Worm (Caenorhabditis elegans) whole organism, young adult: ENCODE data around the gene F35E8.13.
A peak's percentile ranks its signal among the peaks of the same experiment; 100 is the strongest.
"Not testable (repeated sequence)": the region's sequence is repeated elsewhere in the genome, so short reads cannot be mapped to it uniquely, and the experiment has no call there.

Experiments used
- B0035.1 ChIP-seq: sonication (generic microtip); optimal IDR thresholded peaks from 2 replicates; lab custom pipeline; 2016; ENCODE audit warnings: missing genetic modification characterization, mild to moderate bottlenecking, missing compliant biosample characterization, missing genotype, missing genetic modification reagents
- B0336.3 ChIP-seq: fragments of 200-800 bp; sonication (Bioruptor generic); IDR thresholded peaks from 2 replicates; pipeline ENCODE4 v1.3.6; 2022; ENCODE audit warnings: missing genetic modification characterization, missing compliant biosample characterization
- F10E7.11 ChIP-seq: sonication (generic microtip); optimal IDR thresholded peaks from 2 replicates; lab custom pipeline; 2017; ENCODE audit warnings: mild to moderate bottlenecking, missing genetic modification characterization, moderate library complexity, missing compliant biosample characterization
- F23B12.7 ChIP-seq: sonication (generic microtip); optimal IDR thresholded peaks from 2 replicates; lab custom pipeline; 2017; ENCODE audit warnings: missing genetic modification characterization, mild to moderate bottlenecking, missing compliant biosample characterization, antibody characterized with exemption, moderate library complexity; ENCODE audit not compliant: insufficient read depth
- F37B4.10 ChIP-seq: fragments of 200-800 bp; sonication (Bioruptor generic); IDR thresholded peaks from 2 replicates; pipeline ENCODE4 v1.3.6; 2022; ENCODE audit warnings: missing genetic modification characterization, missing compliant biosample characterization
- F52B5.7 ChIP-seq: sonication (generic microtip); optimal IDR thresholded peaks from 2 replicates; lab custom pipeline; 2016; ENCODE audit warnings: mild to moderate bottlenecking, missing genetic modification characterization, missing compliant biosample characterization
- F55B11.4 ChIP-seq: sonication (generic microtip); optimal IDR thresholded peaks from 2 replicates; lab custom pipeline; 2016; ENCODE audit warnings: missing compliant biosample characterization, missing genetic modification characterization, borderline replicate concordance; ENCODE audit not compliant: insufficient read depth
- K11D2.4 ChIP-seq: fragments of 200-800 bp; sonication (Bioruptor generic); IDR thresholded peaks from 2 replicates; pipeline ENCODE4 v1.3.6; 2022; ENCODE audit warnings: missing genetic modification reagents, missing genetic modification characterization, missing compliant biosample characterization
- T07F8.4 ChIP-seq: sonication (generic microtip); optimal IDR thresholded peaks from 2 replicates; lab custom pipeline; 2016; ENCODE audit warnings: mild to moderate bottlenecking, missing genetic modification characterization, moderate library complexity, missing compliant biosample characterization
- Y67H2A.10 ChIP-seq: fragments of 200-800 bp; sonication (Bioruptor generic); conservative IDR thresholded peaks from 2 replicates; pipeline ENCODE4 v1.3.6; 2022; ENCODE audit warnings: missing genetic modification reagents, missing genetic modification characterization, missing compliant biosample characterization
- akir-1 ChIP-seq: fragments of 200-800 bp; sonication (Bioruptor generic); optimal IDR thresholded peaks from 2 replicates; lab custom pipeline; 2018; ENCODE audit warnings: mild to moderate bottlenecking, missing genetic modification characterization, moderate library complexity, missing compliant biosample characterization
- cebp-1 ChIP-seq, 2 experiments: fragments of 200-800 bp in 1 of 2; sonication (Bioruptor generic) in 1 of 2; sonication (generic microtip) in 1 of 2; IDR thresholded peaks in 1 of 2; optimal IDR thresholded peaks in 1 of 2; 2 replicates each; pipeline versions ENCODE4 v1.3.6 to Lab custom; 2017 to 2022; ENCODE audit warnings: missing compliant biosample characterization in 2 of 2, missing genetic modification characterization in 2 of 2, mild to moderate bottlenecking in 1 of 2, missing genetic modification reagents in 1 of 2, moderate library complexity in 1 of 2
- cebp-2 ChIP-seq: fragments of 200-800 bp; sonication (Bioruptor generic); IDR thresholded peaks from 2 replicates; pipeline ENCODE4 v1.3.6; 2022; ENCODE audit warnings: missing genetic modification characterization, missing compliant biosample characterization
- ceh-40 ChIP-seq: fragments of 200-800 bp; sonication (Bioruptor generic); IDR thresholded peaks from 2 replicates; pipeline ENCODE4 v1.3.6; 2022; ENCODE audit warnings: missing genetic modification characterization, missing compliant biosample characterization
- ceh-58 ChIP-seq: fragments of 200-800 bp; sonication (Bioruptor generic); IDR thresholded peaks from 2 replicates; pipeline ENCODE4 v1.3.6; 2022; ENCODE audit warnings: missing genetic modification characterization, missing compliant biosample characterization
- dox-1 ChIP-seq: fragments of 200-800 bp; sonication (Bioruptor generic); IDR thresholded peaks from 2 replicates; pipeline ENCODE4 v1.3.6; 2022; ENCODE audit warnings: missing genetic modification reagents, missing genetic modification characterization, missing compliant biosample characterization
- egl-18 ChIP-seq: fragments of 200-800 bp; sonication (Bioruptor generic); IDR thresholded peaks from 2 replicates; pipeline ENCODE4 v1.3.6; 2022; ENCODE audit warnings: missing genetic modification reagents, missing genetic modification characterization, missing compliant biosample characterization
- egl-44 ChIP-seq: fragments of 200-800 bp; sonication (Bioruptor generic); IDR thresholded peaks from 2 replicates; pipeline ENCODE4 v1.3.6; 2022; ENCODE audit warnings: missing genetic modification reagents, missing genetic modification characterization, missing compliant biosample characterization
- fkh-3 ChIP-seq: sonication (generic microtip); optimal IDR thresholded peaks from 2 replicates; lab custom pipeline; 2016; ENCODE audit warnings: mild to moderate bottlenecking, missing genetic modification characterization, missing compliant biosample characterization
- hmg-1.2 ChIP-seq: fragments of 200-800 bp; sonication (Bioruptor generic); IDR thresholded peaks from 2 replicates; pipeline ENCODE4 v1.3.6; 2022; ENCODE audit warnings: missing genetic modification reagents, missing genetic modification characterization, missing compliant biosample characterization
- hsf-1 ChIP-seq: fragments of 200-800 bp; sonication (Bioruptor generic); IDR thresholded peaks from 2 replicates; pipeline ENCODE4 v1.3.6; 2022; ENCODE audit warnings: missing genetic modification reagents, missing genetic modification characterization, missing compliant biosample characterization
- let-526 ChIP-seq: fragments of 200-800 bp; sonication (Bioruptor generic); IDR thresholded peaks from 2 replicates; pipeline ENCODE4 v1.3.6; 2022; ENCODE audit warnings: missing genetic modification reagents, missing genetic modification characterization, missing compliant biosample characterization
- lir-1 ChIP-seq: fragments of 200-800 bp; sonication (Bioruptor generic); conservative IDR thresholded peaks from 2 replicates; pipeline ENCODE4 v1.3.6; 2022; ENCODE audit warnings: missing genetic modification reagents, missing genetic modification characterization, missing compliant biosample characterization
- lsl-1 ChIP-seq: fragments of 200-800 bp; sonication (Bioruptor generic); optimal IDR thresholded peaks from 2 replicates; lab custom pipeline; 2018; ENCODE audit warnings: mild to moderate bottlenecking, missing genetic modification characterization, moderate library complexity, missing compliant biosample characterization
- nfya-2 ChIP-seq: fragments of 200-800 bp; sonication (Bioruptor generic); IDR thresholded peaks from 2 replicates; pipeline ENCODE4 v1.3.6; 2022; ENCODE audit warnings: missing genetic modification reagents, missing genetic modification characterization, missing compliant biosample characterization
- nhr-120 ChIP-seq: fragments of 200-800 bp; sonication (Bioruptor generic); IDR thresholded peaks from 2 replicates; pipeline ENCODE4 v1.3.6; 2022; ENCODE audit warnings: missing genetic modification characterization, missing compliant biosample characterization
- pbrm-1 ChIP-seq: fragments of 200-800 bp; sonication (Bioruptor generic); IDR thresholded peaks from 2 replicates; pipeline ENCODE4 v1.3.6; 2022; ENCODE audit warnings: missing genetic modification reagents, missing genetic modification characterization, missing compliant biosample characterization
- snpc-1.1 ChIP-seq: sonication (generic microtip); optimal IDR thresholded peaks from 2 replicates; lab custom pipeline; 2017; ENCODE audit warnings: missing genetic modification characterization, mild to moderate bottlenecking, missing compliant biosample characterization, antibody characterized with exemption, moderate library complexity, missing genotype, missing genetic modification reagents; ENCODE audit not compliant: insufficient read depth
- snpc-1.3 ChIP-seq: sonication (generic microtip); optimal IDR thresholded peaks from 2 replicates; lab custom pipeline; 2017; ENCODE audit warnings: missing genetic modification characterization, mild to moderate bottlenecking, missing compliant biosample characterization, antibody characterized with exemption, moderate library complexity, missing genotype, missing genetic modification reagents; ENCODE audit not compliant: insufficient read depth
- tbx-9 ChIP-seq: sonication (generic microtip); optimal IDR thresholded peaks from 2 replicates; lab custom pipeline; 2016; ENCODE audit warnings: borderline replicate concordance, missing genetic modification characterization, inconsistent platforms, missing compliant biosample characterization
- xnd-1 ChIP-seq: sonication (generic microtip); optimal IDR thresholded peaks from 2 replicates; lab custom pipeline; 2016; ENCODE audit warnings: missing genotype, missing genetic modification reagents, missing genetic modification characterization, missing compliant biosample characterization
- zfh-2 ChIP-seq: fragments of 200-800 bp; sonication (Bioruptor generic); conservative IDR thresholded peaks from 2 replicates; pipeline ENCODE4 v1.3.6; 2022; ENCODE audit warnings: missing genetic modification reagents, missing genetic modification characterization, missing compliant biosample characterization

F35E8.13 gene

ce11 chrV:15905530-15905929 is 17.5 kb upstream of the F35E8.13 start, which contains the start of the genes F35E8.1 and F35E8.2:
TSS of gene F35E8.1 (minus strand) at chrV:15905630.
TSS of gene F35E8.2 (plus strand) at chrV:15905661.
- not testable (repeated sequence) for TF ChIP-seq hmg-1.2 (GFP tag; lab: Robert Waterston, UW); cebp-1 (GFP tag; IDR thresholded peaks at IDR 0.05; lab: Robert Waterston, UW); cebp-1 (tag; optimal IDR thresholded peaks at IDR 0.05; lab: Kevin White, UChicago); xnd-1 (tag; lab: Kevin White, UChicago)

ce11 chrV:15911848-15912247 is 11.2 kb upstream of the F35E8.13 start, which contains the start of gene F35E8.6:
TSS of gene F35E8.6 (plus strand) at chrV:15912148.
- no peak for TF ChIP-seq B0035.1 (tag; lab: Kevin White, UChicago)
- TF ChIP-seq snpc-1.3 (tag; lab: Kevin White, UChicago): no peak
- TF ChIP-seq T07F8.4 (tag; lab: Kevin White, UChicago): no peak
- TF ChIP-seq dox-1: no peak
- no peak for TF ChIP-seq F10E7.11 (tag; lab: Kevin White, UChicago)

ce11 chrV:15912677-15913076 is 10.4 kb upstream of the F35E8.13 start:
- TF ChIP-seq snpc-1.3 (tag; lab: Kevin White, UChicago) (no peak), egl-44 (no peak), zfh-2 (GFP tag; lab: Robert Waterston, UW) (peak; percentile 73), ceh-40 (GFP tag; lab: Robert Waterston, UW) (no peak), ceh-58 (GFP tag; lab: Robert Waterston, UW) (no peak), lir-1 (GFP tag; lab: Robert Waterston, UW) (no peak), lsl-1 (GFP tag; lab: Kevin White, UChicago) (no peak), nfya-2 (no peak), F52B5.7 (tag; lab: Kevin White, UChicago) (peak; percentile 17), hsf-1 (GFP tag; lab: Robert Waterston, UW) (no peak), Y67H2A.10 (no peak)

- no peak for TF ChIP-seq F55B11.4 (tag; lab: Kevin White, UChicago)
- no peak for TF ChIP-seq K11D2.4
- TF ChIP-seq akir-1 (GFP tag; lab: Kevin White, UChicago): no peak
- no peak for TF ChIP-seq B0336.3 (GFP tag; lab: Robert Waterston, UW)
- TF ChIP-seq let-526 (GFP tag; lab: Robert Waterston, UW): no peak
- TF ChIP-seq fkh-3 (tag; lab: Kevin White, UChicago): no peak
- no peak for TF ChIP-seq F37B4.10 (GFP tag; lab: Robert Waterston, UW)
- no peak for TF ChIP-seq snpc-1.1 (tag; lab: Kevin White, UChicago)
- TF ChIP-seq F23B12.7: no peak
- no peak for TF ChIP-seq tbx-9 (tag; lab: Kevin White, UChicago)
- TF ChIP-seq egl-18 (GFP tag; lab: Robert Waterston, UW): no peak
Observed at ce11 chrV:15913714-15914113, 9.4 kb upstream of the F35E8.13 start, which contains the start of gene F35E8.7. TSS of gene F35E8.7 (plus strand) at chrV:15914014.

- TF ChIP-seq pbrm-1 (GFP tag; lab: Robert Waterston, UW): no peak
- 0 out of 2 replicates have a peak, but pooled peaks have one; percentile 67 for TF ChIP-seq cebp-2 (GFP tag; lab: Robert Waterston, UW)
- TF ChIP-seq nhr-120: no peak
- TF ChIP-seq zfh-2 (GFP tag; lab: Robert Waterston, UW): peak; percentile 59
Observed at ce11 chrV:15914774-15915173, 8.3 kb upstream of the F35E8.13 start.
